Fruit fly (Drosophila melanogaster) whole organism, embryonic: ENCODE measurements around the gene Kyat.

ENCODE experiments used
- Aef1 ChIP-seq: fragments of 200-800 bp; sonication (Bioruptor generic); IDR thresholded peaks from 3 replicates; pipeline ENCODE4 v1.3.6; 2022; ENCODE audit warnings: missing biosample characterization, missing genetic modification characterization
- Awh ChIP-seq: fragments of 200-800 bp; sonication (Bioruptor generic); IDR thresholded peaks from 2 replicates; pipeline ENCODE4, ENCODE4 v1.3.6; 2022; ENCODE audit warnings: missing biosample characterization, missing genetic modification characterization
- CG10979 ChIP-seq: fragments of 200-800 bp; sonication (Bioruptor generic); optimal IDR thresholded peaks from 2 replicates; lab custom pipeline; 2018; ENCODE audit warnings: missing biosample characterization, mild to moderate bottlenecking, missing genetic modification characterization, moderate library complexity
- CG12299 ChIP-seq: fragments of 200-800 bp; sonication (Bioruptor generic); optimal IDR thresholded peaks from 2 replicates; lab custom pipeline; 2018; ENCODE audit warnings: missing biosample characterization, mild to moderate bottlenecking, missing genetic modification characterization
- CG13424 ChIP-seq: fragments of 200-800 bp; sonication (Bioruptor generic); optimal IDR thresholded peaks from 2 replicates; lab custom pipeline; 2019; ENCODE audit warnings: missing biosample characterization, mild to moderate bottlenecking, missing genetic modification characterization, moderate library complexity
- CG15514 ChIP-seq: fragments of 200-800 bp; sonication (Bioruptor generic); optimal IDR thresholded peaks from 3 replicates; lab custom pipeline; 2017; ENCODE audit warnings: missing biosample characterization, missing genetic modification characterization, mild to moderate bottlenecking, moderate library complexity, missing genetic modification reagents
- CG15601 ChIP-seq: fragments of 200-800 bp; sonication (Bioruptor generic); optimal IDR thresholded peaks from 3 replicates; lab custom pipeline; 2019; ENCODE audit warnings: missing biosample characterization, mild to moderate bottlenecking, missing genetic modification characterization, moderate library complexity
- CG1647 ChIP-seq: fragments of 200-800 bp; sonication (Bioruptor generic); optimal IDR thresholded peaks from 3 replicates; lab custom pipeline; 2016; ENCODE audit warnings: missing biosample characterization, missing genetic modification characterization
- CG2116 ChIP-seq: fragments of 200-800 bp; sonication (Bioruptor generic); optimal IDR thresholded peaks from 3 replicates; lab custom pipeline; 2018; ENCODE audit warnings: missing biosample characterization, mild to moderate bottlenecking, missing genetic modification characterization
- CG3407 ChIP-seq: fragments of 200-800 bp; sonication (Bioruptor generic); optimal IDR thresholded peaks from 2 replicates; lab custom pipeline; 2018; ENCODE audit warnings: missing biosample characterization, mild to moderate bottlenecking, missing genetic modification characterization
- CG3847 ChIP-seq: fragments of 200-800 bp; sonication (Bioruptor generic); IDR thresholded peaks from 2 replicates; pipeline ENCODE4 v1.3.6; 2022; ENCODE audit warnings: missing biosample characterization, missing genetic modification characterization
- CG4854 ChIP-seq: fragments of 200-800 bp; sonication (Bioruptor generic); optimal IDR thresholded peaks from 2 replicates; lab custom pipeline; 2016; ENCODE audit warnings: missing biosample characterization, missing genetic modification characterization, inconsistent platforms
- CG6254 ChIP-seq: fragments of 200-800 bp; sonication (Bioruptor generic); optimal IDR thresholded peaks from 3 replicates; lab custom pipeline; 2017; ENCODE audit warnings: mild to moderate bottlenecking, missing biosample characterization, missing genetic modification reagents, missing genetic modification characterization
- CG6272 ChIP-seq: fragments of 200-800 bp; sonication (Bioruptor generic); IDR thresholded peaks from 2 replicates; pipeline ENCODE4 v1.3.6; 2022; ENCODE audit warnings: missing biosample characterization, missing genetic modification characterization
- CG6683 ChIP-seq: fragments of 200-800 bp; sonication (Bioruptor generic); optimal IDR thresholded peaks from 2 replicates; lab custom pipeline; 2017; ENCODE audit warnings: missing biosample characterization, mild to moderate bottlenecking, missing genetic modification characterization, missing genetic modification reagents
- CG6765 ChIP-seq: fragments of 200-800 bp; sonication (Bioruptor generic); optimal IDR thresholded peaks from 3 replicates; lab custom pipeline; 2017; ENCODE audit warnings: missing biosample characterization, mild to moderate bottlenecking, missing genetic modification characterization
- CG6854 ChIP-seq: fragments of 200-800 bp; sonication (Bioruptor generic); optimal IDR thresholded peaks from 3 replicates; lab custom pipeline; 2017; ENCODE audit warnings: missing biosample characterization, mild to moderate bottlenecking, missing genetic modification characterization
- CG7745 ChIP-seq: fragments of 200-800 bp; sonication (Bioruptor generic); optimal IDR thresholded peaks from 2 replicates; lab custom pipeline; 2018; ENCODE audit warnings: missing biosample characterization, mild to moderate bottlenecking, missing genetic modification characterization, moderate library complexity
- CG8924 ChIP-seq: fragments of 200-800 bp; optimal IDR thresholded peaks from 3 replicates; lab custom pipeline; 2019; ENCODE audit warnings: missing biosample characterization, mild to moderate bottlenecking, missing genetic modification characterization, moderate library complexity
- CG9932 ChIP-seq: fragments of 200-800 bp; sonication (Bioruptor generic); IDR thresholded peaks from 2 replicates; pipeline ENCODE4 v1.3.6; 2022; ENCODE audit warnings: missing biosample characterization, missing genetic modification characterization
- Dll ChIP-seq: fragments of 200-800 bp; sonication (Bioruptor generic); IDR thresholded peaks from 4 replicates; pipeline ENCODE4 v1.3.6; 2022; ENCODE audit warnings: missing biosample characterization, missing genetic modification characterization; ENCODE audit not compliant: partially characterized antibody
- HLH54F ChIP-seq: fragments of 200-800 bp; sonication (Bioruptor generic); optimal IDR thresholded peaks from 3 replicates; lab custom pipeline; 2016; ENCODE audit warnings: missing biosample characterization, missing genetic modification characterization
- MTF-1 ChIP-seq: fragments of 200-800 bp; sonication (Bioruptor generic); optimal IDR thresholded peaks from 2 replicates; lab custom pipeline; 2018; ENCODE audit warnings: missing biosample characterization, mild to moderate bottlenecking, missing genetic modification characterization, borderline replicate concordance
- NFAT ChIP-seq: fragments of 200-800 bp; sonication (Bioruptor generic); IDR thresholded peaks from 2 replicates; pipeline ENCODE4 v1.3.6; 2022; ENCODE audit warnings: missing biosample characterization, missing genetic modification characterization
- Sin3A ChIP-seq: fragments of >200 bp; optimal IDR thresholded peaks from 2 replicates; lab custom pipeline; 2018
- Sox102F ChIP-seq: fragments of 200-800 bp; sonication (Bioruptor generic); optimal IDR thresholded peaks from 2 replicates; lab custom pipeline; 2018; ENCODE audit warnings: missing biosample characterization, mild to moderate bottlenecking, missing genetic modification characterization, moderate library complexity
- ac ChIP-seq: fragments of 200-800 bp; sonication (Bioruptor generic); optimal IDR thresholded peaks from 3 replicates; lab custom pipeline; 2017; ENCODE audit warnings: missing biosample characterization, mild to moderate bottlenecking, missing genetic modification characterization
- ara ChIP-seq: fragments of 200-800 bp; sonication (Bioruptor generic); IDR thresholded peaks from 2 replicates; pipeline ENCODE4 v1.3.6; 2022; ENCODE audit warnings: missing biosample characterization, missing genetic modification characterization
- croc ChIP-seq: fragments of 200-800 bp; sonication (Bioruptor generic); conservative IDR thresholded peaks from 3 replicates; pipeline ENCODE4 v1.3.6; 2022; ENCODE audit warnings: missing biosample characterization, missing genetic modification characterization
- crol ChIP-seq: fragments of 200-800 bp; sonication (Bioruptor generic); IDR thresholded peaks from 2 replicates; pipeline ENCODE4 v1.3.6; 2022; ENCODE audit warnings: missing biosample characterization, missing genetic modification characterization
- ems ChIP-seq: fragments of 200-800 bp; sonication (Bioruptor generic); optimal IDR thresholded peaks from 3 replicates; lab custom pipeline; 2016; ENCODE audit warnings: missing biosample characterization, missing genetic modification characterization
- en ChIP-seq: fragments of 200-800 bp; sonication (Bioruptor generic); optimal IDR thresholded peaks from 2 replicates; lab custom pipeline; 2016; ENCODE audit warnings: missing biosample characterization, missing genetic modification characterization
- esg ChIP-seq: fragments of 200-800 bp; sonication (Bioruptor generic); conservative IDR thresholded peaks from 2 replicates; pipeline ENCODE4 v1.3.6; 2022; ENCODE audit warnings: missing biosample characterization, missing genetic modification characterization
- gce ChIP-seq: fragments of 200-800 bp; sonication (Bioruptor generic); IDR thresholded peaks from 3 replicates; pipeline ENCODE4 v1.3.6; 2022; ENCODE audit warnings: missing biosample characterization, missing genetic modification characterization
- gem ChIP-seq: fragments of 200-800 bp; sonication (Bioruptor generic); optimal IDR thresholded peaks from 2 replicates; lab custom pipeline; 2019; ENCODE audit warnings: missing biosample characterization, mild to moderate bottlenecking, missing genetic modification characterization, moderate library complexity
- grau ChIP-seq: fragments of 200-800 bp; optimal IDR thresholded peaks from 3 replicates; lab custom pipeline; 2019; ENCODE audit warnings: missing biosample characterization, mild to moderate bottlenecking, missing genetic modification characterization, moderate library complexity
- grn ChIP-seq: fragments of 200-800 bp; sonication (Bioruptor generic); optimal IDR thresholded peaks from 3 replicates; lab custom pipeline; 2017; ENCODE audit warnings: missing biosample characterization, missing genetic modification characterization
- her ChIP-seq: fragments of 200-800 bp; sonication (Bioruptor generic); optimal IDR thresholded peaks from 2 replicates; lab custom pipeline; 2016; ENCODE audit warnings: missing biosample characterization, missing genetic modification characterization
- lov ChIP-seq, 2 experiments: fragments of 200-800 bp in 1 of 2; fragments of >200 bp in 1 of 2; sonication (Bioruptor generic) in 1 of 2; IDR thresholded peaks in 1 of 2; optimal IDR thresholded peaks in 1 of 2; 2 replicates in 1 of 2; 3 replicates in 1 of 2; pipeline versions ENCODE4 v1.3.6 to Lab custom; 2017 to 2022; ENCODE audit warnings: missing biosample characterization in 1 of 2, missing genetic modification characterization in 1 of 2
- mld ChIP-seq: fragments of 200-800 bp; sonication (Bioruptor generic); IDR thresholded peaks from 3 replicates; pipeline ENCODE4 v1.3.6; 2022; ENCODE audit warnings: missing biosample characterization, missing genetic modification characterization; ENCODE audit not compliant: partially characterized antibody
- nom ChIP-seq: fragments of 200-800 bp; sonication (Bioruptor generic); optimal IDR thresholded peaks from 2 replicates; lab custom pipeline; 2017; ENCODE audit warnings: missing biosample characterization, missing genetic modification characterization, mild to moderate bottlenecking, moderate library complexity, missing genetic modification reagents
- prd ChIP-seq, 3 experiments: fragments of >200 bp in 2 of 3; fragments of 200-800 bp in 1 of 3; sonication (Bioruptor generic) in 1 of 3; optimal IDR thresholded peaks in 2 of 3; IDR thresholded peaks in 1 of 3; 2 replicates in 2 of 3; 3 replicates in 1 of 3; pipeline versions ENCODE4 v1.3.6 to Lab custom; 2017 to 2022; ENCODE audit warnings: missing biosample characterization in 1 of 3, missing genetic modification characterization in 1 of 3
- pzg ChIP-seq: fragments of 200-800 bp; sonication (Bioruptor generic); optimal IDR thresholded peaks from 3 replicates; lab custom pipeline; 2018; ENCODE audit warnings: missing biosample characterization, mild to moderate bottlenecking, missing genetic modification characterization, moderate library complexity
- row ChIP-seq: fragments of 200-800 bp; sonication (Bioruptor generic); IDR thresholded peaks from 3 replicates; pipeline ENCODE4 v1.3.6; 2022; ENCODE audit warnings: missing biosample characterization, missing genetic modification characterization
- sisA ChIP-seq: fragments of 200-800 bp; sonication (Bioruptor generic); IDR thresholded peaks from 2 replicates; pipeline ENCODE4 v1.3.6; 2022; ENCODE audit warnings: missing biosample characterization, missing genetic modification characterization
- sr ChIP-seq: fragments of 200-800 bp; sonication (Bioruptor generic); IDR thresholded peaks from 3 replicates; pipeline ENCODE4 v1.3.6; 2022; ENCODE audit warnings: missing biosample characterization, missing genetic modification characterization
- twi ChIP-seq: fragments of 200-800 bp; optimal IDR thresholded peaks from 2 replicates; lab custom pipeline; 2019; ENCODE audit warnings: missing biosample characterization, mild to moderate bottlenecking, missing genetic modification characterization, moderate library complexity
- z ChIP-seq: fragments of 200-800 bp; sonication (Bioruptor generic); IDR thresholded peaks from 3 replicates; pipeline ENCODE4 v1.3.6; 2022; ENCODE audit warnings: missing biosample characterization, missing genetic modification characterization
- zen ChIP-seq: fragments of 200-800 bp; sonication (Bioruptor generic); optimal IDR thresholded peaks from 3 replicates; lab custom pipeline; 2018; ENCODE audit warnings: missing biosample characterization, mild to moderate bottlenecking, missing genetic modification characterization, moderate library complexity

Gene Kyat

dm6 chr3R:11786695-11787226, 35.5 kb downstream of the Kyat start, which contains the start of the genes prd1 and HisCl1 (continued):
- TF ChIP-seq CG4854 (peak; percentile 98), croc (GFP tag; lab: Robert Waterston, UW) (peak; percentile 55), Dll (GFP tag; lab: Robert Waterston, UW) (no peak), z (no peak), Sin3A (peak; percentile 72), CG8924 (tag; lab: Kevin White, UChicago) (peak; percentile 52), CG2116 (peak; percentile 72), sisA (GFP tag; lab: Robert Waterston, UW) (peak; percentile 66), CG6765 (peak; percentile 25), CG9932 (GFP tag; lab: Robert Waterston, UW) (peak; percentile 82), zen (tag; lab: Kevin White, UChicago) (peak; percentile 46), CG15601 (tag; lab: Kevin White, UChicago) (peak; percentile 72), CG3407 (GFP tag; lab: Kevin White, UChicago) (peak; percentile 46), lov (optimal IDR thresholded peaks at IDR 0.05; lab: Kevin White, UChicago) (no peak), lov (GFP tag; IDR thresholded peaks at IDR 0.05; lab: Robert Waterston, UW) (0 out of 3 replicates have a peak, but pooled peaks have one; percentile 65), crol (GFP tag; lab: Robert Waterston, UW) (no peak), ac (GFP tag; lab: Kevin White, UChicago) (peak; percentile 16), CG13424 (tag; lab: Kevin White, UChicago) (peak; percentile 71), MTF-1 (peak; percentile 54), CG3847 (GFP tag; lab: Robert Waterston, UW) (peak; percentile 76), CG15514 (peak; percentile 77), en (GFP tag; lab: Kevin White, UChicago) (peak; percentile 37), ara (GFP tag; lab: Robert Waterston, UW) (no peak), grau (no peak), row (GFP tag; lab: Robert Waterston, UW) (peak; percentile 94), gem (no peak), CG6854 (GFP tag; lab: Kevin White, UChicago) (peak; percentile 13), Sox102F (GFP tag; lab: Kevin White, UChicago) (no peak), NFAT (peak; percentile 61; the same call in 1 of the 2 replicates), her (no peak), CG10979 (tag; lab: Kevin White, UChicago) (peak; percentile 62), CG6254 (GFP tag; lab: Kevin White, UChicago) (peak; percentile 43), nom (GFP tag; lab: Kevin White, UChicago) (peak; percentile 25), ems (GFP tag; lab: Kevin White, UChicago) (peak; percentile 67), twi (tag; lab: Kevin White, UChicago) (peak; percentile 52), mld (GFP tag; lab: Robert Waterston, UW) (no peak), CG6683 (GFP tag; lab: Kevin White, UChicago) (peak; percentile 30), HLH54F (GFP tag; lab: Kevin White, UChicago) (peak; percentile 62), CG6272 (0 out of 2 replicates have a peak, but pooled peaks have one; percentile 27), CG1647 (GFP tag; lab: Kevin White, UChicago) (peak; percentile 52), CG7745 (tag; lab: Kevin White, UChicago) (no peak), Awh (0 out of 2 replicates have a peak, but pooled peaks have one; percentile 36), Aef1 (peak; percentile 63), pzg (peak; percentile 69), grn (GFP tag; lab: Kevin White, UChicago) (no peak), CG12299 (peak; percentile 54), sr (GFP tag; lab: Robert Waterston, UW) (0 out of 3 replicates have a peak, but pooled peaks have one; percentile 6), esg (GFP tag; lab: Robert Waterston, UW) (peak; percentile 38; the same call in 1 of the 2 replicates), prd (optimal IDR thresholded peaks at IDR 0.05; lab: Kevin White, UChicago) (no peak), prd (GFP tag; IDR thresholded peaks at IDR 0.05; lab: Robert Waterston, UW) (peak; percentile 74), gce (GFP tag; lab: Robert Waterston, UW) (peak; percentile 37; the same call in 1 of the 3 replicates)
